Worm (Caenorhabditis elegans) whole organism, young adult: ENCODE data around the gene btb-11.

Experiments
- F39B2.1 ChIP-seq: fragments of 200-800 bp; sonication (Bioruptor generic); IDR thresholded peaks from 2 replicates; pipeline ENCODE4 v1.3.6; 2022; ENCODE audit warnings: missing genetic modification reagents, missing genetic modification characterization, missing compliant biosample characterization
- aptf-3 ChIP-seq: fragments of 200-800 bp; sonication (Bioruptor generic); IDR thresholded peaks from 2 replicates; pipeline ENCODE4 v1.3.6; 2022; ENCODE audit warnings: missing genetic modification characterization, missing compliant biosample characterization
- die-1 ChIP-seq: sonication (generic microtip); optimal IDR thresholded peaks from 2 replicates; lab custom pipeline; 2016; ENCODE audit warnings: missing genotype, mild to moderate bottlenecking, missing genetic modification characterization, missing compliant biosample characterization
- egrh-3 ChIP-seq: fragments of 200-800 bp; sonication (Bioruptor generic); IDR thresholded peaks from 2 replicates; pipeline ENCODE4 v1.3.6; 2022; ENCODE audit warnings: missing genetic modification reagents, missing genetic modification characterization, missing compliant biosample characterization
- ets-4 ChIP-seq: fragments of 200-800 bp; sonication (Bioruptor generic); optimal IDR thresholded peaks from 2 replicates; lab custom pipeline; 2018; ENCODE audit warnings: mild to moderate bottlenecking, missing genetic modification characterization, missing compliant biosample characterization
- hlh-26 ChIP-seq: fragments of 200-800 bp; sonication (Bioruptor generic); conservative IDR thresholded peaks from 2 replicates; pipeline ENCODE4 v1.3.6; 2022; ENCODE audit warnings: missing genetic modification reagents, missing genetic modification characterization, missing compliant biosample characterization
- let-607 ChIP-seq, 2 experiments: fragments of 200-800 bp in 1 of 2; sonication (Bioruptor generic) in 1 of 2; sonication (generic microtip) in 1 of 2; optimal IDR thresholded peaks; 2 replicates each; lab custom pipeline; 2016 to 2018; ENCODE audit warnings: mild to moderate bottlenecking in 2 of 2, missing compliant biosample characterization in 2 of 2, missing genetic modification characterization in 2 of 2, moderate library complexity in 2 of 2, missing genotype in 1 of 2
- lsy-27 ChIP-seq: sonication (generic microtip); optimal IDR thresholded peaks from 2 replicates; lab custom pipeline; 2017; ENCODE audit warnings: missing genetic modification characterization, mild to moderate bottlenecking, missing compliant biosample characterization, antibody characterized with exemption, missing genotype, borderline replicate concordance; ENCODE audit not compliant: insufficient read depth
- nhr-120 ChIP-seq: fragments of 200-800 bp; sonication (Bioruptor generic); IDR thresholded peaks from 2 replicates; pipeline ENCODE4 v1.3.6; 2022; ENCODE audit warnings: missing genetic modification characterization, missing compliant biosample characterization
- nhr-80 ChIP-seq: sonication (generic microtip); optimal IDR thresholded peaks from 2 replicates; lab custom pipeline; 2016; ENCODE audit warnings: missing genetic modification characterization, missing compliant biosample characterization
- xnd-1 ChIP-seq: sonication (generic microtip); optimal IDR thresholded peaks from 2 replicates; lab custom pipeline; 2016; ENCODE audit warnings: missing genotype, missing genetic modification reagents, missing genetic modification characterization, missing compliant biosample characterization

DNA sequence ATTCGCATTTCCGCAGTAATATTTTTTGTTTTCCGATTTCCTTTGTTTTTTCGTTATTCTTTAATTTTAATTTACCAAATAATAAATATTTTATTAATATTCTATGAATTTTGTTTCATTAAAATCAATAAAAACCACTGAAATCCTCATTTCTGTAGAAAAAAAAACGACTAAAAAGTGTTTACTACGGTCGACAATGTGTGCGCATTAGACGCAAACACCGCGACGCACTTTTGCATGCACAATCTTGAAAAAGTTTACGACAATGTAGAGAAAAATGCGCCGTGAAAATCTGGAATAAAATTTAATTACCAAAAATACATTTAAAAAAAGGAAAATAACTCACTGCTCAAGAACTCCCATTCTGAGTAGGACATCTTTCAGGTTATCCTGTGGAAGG lies 46.8 kb upstream of the btb-11 start:
- TF ChIP-seq nhr-80 (tag; lab: Kevin White, UChicago) (no peak), egrh-3 (GFP tag; lab: Robert Waterston, UW) (no peak), nhr-120 (no peak), let-607 (tag; optimal IDR thresholded peaks at IDR 0.05; lab: Kevin White, UChicago) (no peak), F39B2.1 (GFP tag; lab: Robert Waterston, UW) (no peak), die-1 (no peak), ets-4 (GFP tag; lab: Kevin White, UChicago) (no peak), aptf-3 (GFP tag; lab: Robert Waterston, UW) (no peak), lsy-27 (no peak), xnd-1 (tag; lab: Kevin White, UChicago) (no peak), hlh-26 (GFP tag; lab: Robert Waterston, UW) (no peak)
